Fruit fly (Drosophila melanogaster) whole organism, wandering third instar larva: ENCODE results near the gene mTerf3.

Experiments
- Abd-B ChIP-seq: fragments of >200 bp; optimal IDR thresholded peaks from 2 replicates; lab custom pipeline; 2017; ENCODE audit warnings: missing biosample characterization, missing genetic modification characterization
- CG32264 ChIP-seq: fragments of 200-800 bp; sonication (Bioruptor generic); optimal IDR thresholded peaks from 2 replicates; lab custom pipeline; 2016; ENCODE audit warnings: missing biosample characterization, missing genetic modification characterization
- CG9705 ChIP-seq: fragments of 200-800 bp; sonication (Bioruptor generic); optimal IDR thresholded peaks from 2 replicates; lab custom pipeline; 2018; ENCODE audit warnings: missing biosample characterization, mild to moderate bottlenecking, missing genetic modification characterization
- CrebA ChIP-seq: fragments of 200-800 bp; sonication (Bioruptor generic); optimal IDR thresholded peaks from 2 replicates; lab custom pipeline; 2016; ENCODE audit warnings: missing biosample characterization, mild to moderate bottlenecking, missing genetic modification characterization, borderline replicate concordance
- Dfd ChIP-seq: fragments of >200 bp; optimal IDR thresholded peaks from 2 replicates; lab custom pipeline; 2017; ENCODE audit warnings: missing biosample characterization, missing genetic modification characterization
- Dif ChIP-seq: fragments of 200-275, 200-300 bp; sonication (Bioruptor generic); optimal IDR thresholded peaks from 2 replicates; lab custom pipeline; 2018; ENCODE audit warnings: missing biosample characterization, missing genetic modification characterization; ENCODE audit not compliant: partially characterized antibody
- GATAd ChIP-seq: sonication (Bioruptor generic); optimal IDR thresholded peaks from 2 replicates; lab custom pipeline; 2016; ENCODE audit warnings: missing biosample characterization, missing genetic modification characterization
- HLH106 ChIP-seq: fragments of 200-800 bp; optimal IDR thresholded peaks from 3 replicates; lab custom pipeline; 2019; ENCODE audit warnings: missing biosample characterization, mild to moderate bottlenecking, missing genetic modification characterization, moderate library complexity
- Hnf4 ChIP-seq: fragments of 200-800 bp; sonication (Bioruptor generic); optimal IDR thresholded peaks from 2 replicates; lab custom pipeline; 2016; ENCODE audit warnings: missing biosample characterization, mild to moderate bottlenecking, missing genetic modification characterization
- Hr78 ChIP-seq: fragments of >200 bp; optimal IDR thresholded peaks from 2 replicates; lab custom pipeline; 2017; ENCODE audit warnings: missing biosample characterization, missing genetic modification characterization
- Hr83 ChIP-seq: fragments of 200-300 bp; sonication (Bioruptor generic); optimal IDR thresholded peaks from 2 replicates; lab custom pipeline; 2016; ENCODE audit warnings: missing biosample characterization, mild to moderate bottlenecking, missing genetic modification characterization, moderate library complexity; ENCODE audit not compliant: poor library complexity, severe bottlenecking
- Jra ChIP-seq: sonication (Bioruptor generic); optimal IDR thresholded peaks from 2 replicates; lab custom pipeline; 2016; ENCODE audit warnings: missing biosample characterization, missing genetic modification characterization
- Mio ChIP-seq: sonication (Bioruptor generic); optimal IDR thresholded peaks from 2 replicates; lab custom pipeline; 2016; ENCODE audit warnings: missing biosample characterization, missing genetic modification characterization
- Myc ChIP-seq: fragments of >200 bp; optimal IDR thresholded peaks from 2 replicates; lab custom pipeline; 2017
- N ChIP-seq: fragments of >200 bp; optimal IDR thresholded peaks from 2 replicates; lab custom pipeline; 2018; ENCODE audit warnings: missing biosample characterization, missing external identifiers, missing genetic modification characterization
- OdsH ChIP-seq: fragments of 200-800 bp; sonication (Bioruptor generic); optimal IDR thresholded peaks from 2 replicates; lab custom pipeline; 2016; ENCODE audit warnings: missing biosample characterization, mild to moderate bottlenecking, missing genetic modification characterization
- Rel ChIP-seq, 2 experiments: fragments of 200-800 bp; sonication (Bioruptor generic) in 1 of 2; optimal IDR thresholded peaks; 2 replicates in 1 of 2; 3 replicates in 1 of 2; lab custom pipeline; 2016 to 2019; ENCODE audit warnings: mild to moderate bottlenecking in 2 of 2, missing biosample characterization in 2 of 2, missing genetic modification characterization in 2 of 2, moderate library complexity in 1 of 2
- Sp1 ChIP-seq: fragments of 200-800 bp; sonication (Bioruptor generic); optimal IDR thresholded peaks from 3 replicates; lab custom pipeline; 2019; ENCODE audit warnings: missing biosample characterization, mild to moderate bottlenecking, missing genetic modification characterization, moderate library complexity
- Vsx2 ChIP-seq: fragments of 200-300, 225-300 bp; sonication (Bioruptor generic); optimal IDR thresholded peaks from 2 replicates; lab custom pipeline; 2018; ENCODE audit warnings: missing biosample characterization, missing genetic modification characterization; ENCODE audit not compliant: partially characterized antibody
- br ChIP-seq: fragments of 200-800 bp; sonication (Bioruptor generic); optimal IDR thresholded peaks from 2 replicates; lab custom pipeline; 2016; ENCODE audit warnings: missing biosample characterization, missing genetic modification characterization
- brk ChIP-seq: fragments of 200-800 bp; sonication (Bioruptor generic); optimal IDR thresholded peaks from 2 replicates; lab custom pipeline; 2016; ENCODE audit warnings: missing biosample characterization, mild to moderate bottlenecking, missing genetic modification characterization
- dl ChIP-seq, 2 experiments: fragments of 175-275, 200-275 bp in 1 of 2; fragments of 200-275 bp in 1 of 2; sonication (Bioruptor generic); optimal IDR thresholded peaks; lab custom pipeline; 2018; ENCODE audit warnings: mild to moderate bottlenecking in 2 of 2, missing biosample characterization in 2 of 2, missing genetic modification characterization in 2 of 2, moderate library complexity in 2 of 2; ENCODE audit not compliant: partially characterized antibody in 2 of 2, insufficient read depth in 1 of 2
- dmrt93B ChIP-seq: fragments of 200-800 bp; sonication (Bioruptor generic); optimal IDR thresholded peaks from 2 replicates; lab custom pipeline; 2018; ENCODE audit warnings: missing biosample characterization, mild to moderate bottlenecking, missing genetic modification characterization
- dsf ChIP-seq: sonication (Bioruptor generic); optimal IDR thresholded peaks from 2 replicates; lab custom pipeline; 2016; ENCODE audit warnings: missing biosample characterization, missing genetic modification characterization, borderline replicate concordance
- ey ChIP-seq: fragments of 200-800 bp; sonication (Bioruptor generic); optimal IDR thresholded peaks from 2 replicates; lab custom pipeline; 2016; ENCODE audit warnings: missing biosample characterization, missing genetic modification characterization
- foxo ChIP-seq, 2 experiments: fragments of 200-800 bp; sonication (Bioruptor generic); optimal IDR thresholded peaks; 2 replicates in 1 of 2; 3 replicates in 1 of 2; lab custom pipeline; 2016 to 2017; ENCODE audit warnings: missing biosample characterization in 2 of 2, missing genetic modification characterization in 2 of 2
- fru ChIP-seq: fragments of 200-800 bp; sonication (Bioruptor generic); optimal IDR thresholded peaks from 3 replicates; lab custom pipeline; 2016; ENCODE audit warnings: missing biosample characterization, mild to moderate bottlenecking, missing genetic modification characterization
- h ChIP-seq: fragments of 200-800 bp; sonication (Bioruptor generic); optimal IDR thresholded peaks from 3 replicates; lab custom pipeline; 2016; ENCODE audit warnings: missing biosample characterization, mild to moderate bottlenecking, missing genetic modification characterization
- jim ChIP-seq: fragments of 175-275, 200-325 bp; sonication (Bioruptor generic); optimal IDR thresholded peaks from 2 replicates; lab custom pipeline; 2016; ENCODE audit warnings: missing biosample characterization, mild to moderate bottlenecking, missing genetic modification characterization
- lola ChIP-seq: fragments of >200 bp; optimal IDR thresholded peaks from 2 replicates; lab custom pipeline; 2017; ENCODE audit warnings: missing biosample characterization, missing genetic modification characterization
- pan ChIP-seq: fragments of >200 bp; optimal IDR thresholded peaks from 2 replicates; lab custom pipeline; 2017
- psq ChIP-seq: fragments of 200-800 bp; sonication (Bioruptor generic); optimal IDR thresholded peaks from 3 replicates; lab custom pipeline; 2017; ENCODE audit warnings: missing biosample characterization, mild to moderate bottlenecking, missing genetic modification characterization, moderate library complexity
- rgr ChIP-seq: fragments of 200-800 bp; sonication (Bioruptor generic); optimal IDR thresholded peaks from 3 replicates; lab custom pipeline; 2016; ENCODE audit warnings: missing biosample characterization, mild to moderate bottlenecking, missing genetic modification characterization
- sage ChIP-seq: fragments of 200-800 bp; sonication (Bioruptor generic); optimal IDR thresholded peaks from 2 replicates; lab custom pipeline; 2016; ENCODE audit warnings: missing biosample characterization, mild to moderate bottlenecking, missing genetic modification characterization
- sv ChIP-seq: fragments of 200-800 bp; sonication (Bioruptor generic); optimal IDR thresholded peaks from 3 replicates; lab custom pipeline; 2016; ENCODE audit warnings: missing biosample characterization, missing genetic modification characterization
- tai ChIP-seq: sonication (Bioruptor generic); optimal IDR thresholded peaks from 2 replicates; lab custom pipeline; 2016; ENCODE audit warnings: missing biosample characterization, missing genetic modification characterization
- usp ChIP-seq: fragments of >200 bp; optimal IDR thresholded peaks from 2 replicates; lab custom pipeline; 2017; ENCODE audit warnings: missing biosample characterization, missing genetic modification characterization
- woc ChIP-seq: sonication (Bioruptor generic); optimal IDR thresholded peaks from 2 replicates; lab custom pipeline; 2016; ENCODE audit warnings: missing biosample characterization, mild to moderate bottlenecking, missing genetic modification characterization

The mTerf3 gene

DNA sequence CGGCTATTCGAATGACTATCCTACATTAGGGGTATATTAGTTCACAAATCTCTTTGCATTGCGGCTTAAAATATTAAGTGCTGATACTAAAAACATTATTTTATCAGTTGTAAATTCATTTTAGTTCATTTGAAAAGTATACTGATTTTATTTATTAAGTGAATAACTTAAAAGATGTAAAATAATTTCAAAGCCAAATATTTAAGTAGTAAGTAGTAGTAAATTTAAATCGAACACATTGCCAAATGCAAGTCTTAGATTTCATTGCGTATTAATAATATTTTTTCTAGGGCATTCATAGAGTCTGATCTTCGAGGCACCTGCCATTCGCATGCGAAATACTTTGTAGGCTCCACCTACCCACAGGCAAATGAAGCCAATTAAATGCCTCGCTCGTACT, 42.1 kb upstream of the mTerf3 start:
- no peak for TF ChIP-seq psq (GFP tag; lab: Kevin White, UChicago)
- no peak for TF ChIP-seq lola (GFP tag; lab: Kevin White, UChicago)
- no peak for TF ChIP-seq CG32264 (GFP tag; lab: Kevin White, UChicago)
- no peak for TF ChIP-seq h (GFP tag; lab: Kevin White, UChicago)
- no peak for TF ChIP-seq Mio (GFP tag; lab: Kevin White, UChicago)
- TF ChIP-seq fru, result no peak
- TF ChIP-seq woc (GFP tag; lab: Kevin White, UChicago), result no peak
- TF ChIP-seq dsf (GFP tag; lab: Kevin White, UChicago), result no peak
- no peak for TF ChIP-seq Rel (GFP tag; optimal IDR thresholded peaks at IDR 0.05; lab: Kevin White, UChicago)
- no peak for TF ChIP-seq Rel (tag; optimal IDR thresholded peaks at IDR 0.05; lab: Kevin White, UChicago)
- no peak for TF ChIP-seq HLH106 (tag; lab: Kevin White, UChicago)
- TF ChIP-seq Hr78 (GFP tag; lab: Kevin White, UChicago), result no peak
- no peak for TF ChIP-seq sv (GFP tag; lab: Kevin White, UChicago)
- no peak for TF ChIP-seq ey (GFP tag; lab: Kevin White, UChicago)

DNA sequence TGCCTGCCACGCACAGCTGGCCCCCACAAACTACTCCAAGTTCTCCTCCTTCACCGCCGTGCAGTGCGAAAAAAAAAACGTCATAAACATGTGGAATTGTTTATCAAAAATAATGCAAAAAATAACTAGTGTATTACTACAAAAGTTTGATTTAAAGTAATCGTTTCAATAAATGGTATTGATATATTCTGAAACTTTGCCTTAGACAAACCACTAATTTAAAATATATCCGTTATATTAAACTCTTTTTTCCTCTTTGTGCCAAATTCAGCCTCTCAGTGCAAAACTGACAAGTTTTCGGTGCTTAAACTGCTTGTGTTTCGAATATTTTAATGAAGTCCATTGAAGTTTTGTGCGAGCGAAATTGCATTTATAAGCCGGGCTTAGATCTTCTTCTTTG, 36.5 kb upstream of the mTerf3 start:
- no peak for TF ChIP-seq dl (GFP tag; optimal IDR thresholded peaks at IDR 0.05; lab: Kevin White, UChicago; ENCODE audit: insufficient read depth in 1 of 2, partially characterized antibody in 2 of 2)
- TF ChIP-seq, all 38 proteins: peak for 0

DNA sequence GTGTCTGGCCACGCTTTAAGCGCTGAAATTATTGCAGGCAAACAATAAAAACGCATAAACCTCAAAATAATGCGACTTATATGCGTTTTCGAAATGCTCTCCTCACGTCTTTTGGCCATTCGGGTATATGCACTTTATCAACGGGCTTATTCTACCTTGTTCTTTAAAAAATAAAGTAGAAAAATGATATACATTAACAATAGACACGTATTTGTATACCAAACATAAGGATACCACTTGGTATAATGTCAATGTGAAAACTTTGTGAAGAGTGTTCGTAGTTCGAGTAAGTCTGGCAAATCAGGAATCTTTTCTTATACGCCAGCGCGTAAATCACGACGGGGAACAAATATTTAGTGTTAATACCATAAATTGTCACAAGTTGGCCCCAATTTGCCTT, 35.8 kb upstream of the mTerf3 start:
- no peak for TF ChIP-seq Hr78 (GFP tag; lab: Kevin White, UChicago)
- peak; percentile 72 for TF ChIP-seq OdsH (GFP tag; lab: Kevin White, UChicago)
- peak in 1 of 2 experiments; percentile 84 for TF ChIP-seq foxo (GFP tag; optimal IDR thresholded peaks at IDR 0.05; lab: Kevin White, UChicago)
- TF ChIP-seq Jra (GFP tag; lab: Kevin White, UChicago), result no peak
- TF ChIP-seq sage (GFP tag; lab: Kevin White, UChicago), result peak; percentile 58
- no peak for TF ChIP-seq Dfd (GFP tag; lab: Kevin White, UChicago)
- no peak for TF ChIP-seq Myc (lab: Kevin White, UChicago)
- TF ChIP-seq CG32264 (GFP tag; lab: Kevin White, UChicago), result peak; percentile 63
- TF ChIP-seq jim, result no peak
- TF ChIP-seq dsf (GFP tag; lab: Kevin White, UChicago), result peak; percentile 10
- TF ChIP-seq Rel (GFP tag; optimal IDR thresholded peaks at IDR 0.05; lab: Kevin White, UChicago), result no peak
- peak; percentile 36 for TF ChIP-seq Rel (tag; optimal IDR thresholded peaks at IDR 0.05; lab: Kevin White, UChicago)
- peak; percentile 30 for TF ChIP-seq brk (GFP tag; lab: Kevin White, UChicago)
- peak; percentile 68 for TF ChIP-seq woc (GFP tag; lab: Kevin White, UChicago)
- peak; percentile 62 for TF ChIP-seq CG9705
- peak; percentile 82 for TF ChIP-seq rgr (GFP tag; lab: Kevin White, UChicago)
- TF ChIP-seq dl (GFP tag; optimal IDR thresholded peaks at IDR 0.05; lab: Kevin White, UChicago; ENCODE audit: insufficient read depth in 1 of 2, partially characterized antibody in 2 of 2), result no peak
- no peak for TF ChIP-seq usp (GFP tag; lab: Kevin White, UChicago)
- TF ChIP-seq lola (GFP tag; lab: Kevin White, UChicago), result no peak
- peak; percentile 81 for TF ChIP-seq ey (GFP tag; lab: Kevin White, UChicago)
- no peak for TF ChIP-seq sv (GFP tag; lab: Kevin White, UChicago)
- TF ChIP-seq br, result peak; percentile 84
- TF ChIP-seq CrebA (GFP tag; lab: Kevin White, UChicago), result no peak
- TF ChIP-seq dmrt93B (GFP tag; lab: Kevin White, UChicago), result peak; percentile 68
- TF ChIP-seq Mio (GFP tag; lab: Kevin White, UChicago), result no peak
- no peak for TF ChIP-seq N (GFP tag; lab: Kevin White, UChicago)
- peak; percentile 45 for TF ChIP-seq tai (GFP tag; lab: Kevin White, UChicago)
- peak; percentile 77 for TF ChIP-seq fru
- no peak for TF ChIP-seq Abd-B
- TF ChIP-seq Hnf4 (GFP tag; lab: Kevin White, UChicago), result peak; percentile 78
- TF ChIP-seq Dif (GFP tag; lab: Kevin White, UChicago), result no peak
- TF ChIP-seq Sp1 (GFP tag; lab: Kevin White, UChicago), result peak; percentile 84
- TF ChIP-seq GATAd, result no peak
- no peak for TF ChIP-seq Hr83 (GFP tag; lab: Kevin White, UChicago)
- TF ChIP-seq psq (GFP tag; lab: Kevin White, UChicago), result peak; percentile 65
- no peak for TF ChIP-seq Vsx2 (GFP tag; lab: Kevin White, UChicago)
- TF ChIP-seq h (GFP tag; lab: Kevin White, UChicago), result peak; percentile 83
- TF ChIP-seq pan (lab: Kevin White, UChicago), result no peak
- TF ChIP-seq HLH106 (tag; lab: Kevin White, UChicago), result peak; percentile 91
